Fruit fly (Drosophila melanogaster) whole organism, pupa: ENCODE results near the gene CG42693.

Experiments
- CG14655 ChIP-seq: fragments of 200-800 bp; sonication (Bioruptor generic); optimal IDR thresholded peaks from 3 replicates; lab custom pipeline; 2017; ENCODE audit warnings: mild to moderate bottlenecking, missing biosample characterization, missing genetic modification reagents, missing genetic modification characterization
- CG4496 ChIP-seq: fragments of 200-800 bp; sonication (Bioruptor generic); IDR thresholded peaks from 3 replicates; pipeline ENCODE4 v1.3.6; 2022; ENCODE audit warnings: missing biosample characterization, missing genetic modification characterization
- EcR ChIP-seq: fragments of 200-800 bp; sonication (Bioruptor generic); optimal IDR thresholded peaks from 3 replicates; lab custom pipeline; 2019; ENCODE audit warnings: missing biosample characterization, missing genetic modification characterization, mild to moderate bottlenecking, moderate library complexity, missing genetic modification reagents
- Pif1B ChIP-seq: fragments of 200-800 bp; sonication (Bioruptor generic); optimal IDR thresholded peaks from 3 replicates; lab custom pipeline; 2016; ENCODE audit warnings: missing biosample characterization, missing genetic modification characterization
- Snoo ChIP-seq: fragments of 200-800 bp; sonication (Bioruptor generic); optimal IDR thresholded peaks from 3 replicates; lab custom pipeline; 2017; ENCODE audit warnings: missing biosample characterization, mild to moderate bottlenecking, missing genetic modification characterization, inconsistent platforms

DNA sequence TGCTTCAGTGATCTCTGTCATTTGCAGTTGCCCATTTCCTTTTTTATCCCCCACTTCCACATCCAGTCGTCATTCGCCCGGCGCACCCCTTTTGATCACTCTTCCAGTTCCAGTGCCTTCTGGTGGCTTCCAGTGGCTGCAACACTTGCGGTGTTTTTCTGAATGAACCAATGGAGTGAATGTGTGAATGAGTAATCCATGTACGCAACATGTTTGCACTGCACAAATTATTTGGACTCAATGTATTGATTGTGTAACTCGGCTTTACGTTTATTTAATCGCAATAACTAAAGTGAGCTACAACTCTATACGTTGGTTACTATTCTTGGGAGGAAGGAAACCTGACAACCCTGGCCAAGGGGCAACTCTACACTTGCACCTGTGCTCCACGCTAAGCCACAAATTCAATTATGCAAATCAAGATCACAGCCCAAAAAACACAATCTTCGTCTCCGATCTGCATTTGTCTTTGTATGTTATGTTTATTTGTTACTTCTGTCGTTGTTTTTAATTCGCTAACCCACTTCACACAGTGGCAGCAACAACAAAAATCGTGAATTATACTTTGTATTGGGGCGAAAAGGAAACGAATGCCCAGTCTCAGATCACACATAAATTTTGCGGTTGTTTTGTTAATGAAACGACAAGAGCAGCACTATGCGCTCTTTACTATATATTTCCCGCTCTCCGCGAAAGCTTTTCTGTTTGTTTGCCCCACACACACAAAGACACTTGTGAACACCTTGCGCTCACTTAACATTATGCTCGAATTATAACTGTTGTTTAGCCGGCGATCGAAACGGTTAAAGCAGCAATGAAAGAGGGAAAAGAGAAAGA is 7.0 kb upstream of the CG42693 start:
- no peak for TF ChIP-seq EcR (GFP tag; lab: Kevin White, UChicago)
- no peak for TF ChIP-seq Snoo (tag; lab: Kevin White, UChicago)
- peak; percentile 53; the same call in 1 of the 3 replicates for TF ChIP-seq CG4496 (GFP tag; lab: Robert Waterston, UW)
- peak; percentile 6 for TF ChIP-seq CG14655
- no peak for TF ChIP-seq Pif1B (GFP tag; lab: Kevin White, UChicago)
